Worm (Caenorhabditis elegans) whole organism, young adult: ENCODE results near the gene pitr-6.

Source experiments
- B0261.1 ChIP-seq: sonication (generic microtip); optimal IDR thresholded peaks from 2 replicates; lab custom pipeline; 2016; ENCODE audit warnings: mild to moderate bottlenecking, missing genetic modification characterization, moderate library complexity, missing compliant biosample characterization
- F10E7.11 ChIP-seq: sonication (generic microtip); optimal IDR thresholded peaks from 2 replicates; lab custom pipeline; 2017; ENCODE audit warnings: mild to moderate bottlenecking, missing genetic modification characterization, moderate library complexity, missing compliant biosample characterization
- F33H1.4 ChIP-seq: fragments of 200-800 bp; sonication (Bioruptor generic); IDR thresholded peaks from 2 replicates; pipeline ENCODE4 v1.3.6; 2022; ENCODE audit warnings: missing genetic modification reagents, missing genetic modification characterization, missing compliant biosample characterization
- F37B4.10 ChIP-seq: fragments of 200-800 bp; sonication (Bioruptor generic); IDR thresholded peaks from 2 replicates; pipeline ENCODE4 v1.3.6; 2022; ENCODE audit warnings: missing genetic modification characterization, missing compliant biosample characterization
- F39B2.1 ChIP-seq: fragments of 200-800 bp; sonication (Bioruptor generic); IDR thresholded peaks from 2 replicates; pipeline ENCODE4 v1.3.6; 2022; ENCODE audit warnings: missing genetic modification reagents, missing genetic modification characterization, missing compliant biosample characterization
- F52B5.7 ChIP-seq: sonication (generic microtip); optimal IDR thresholded peaks from 2 replicates; lab custom pipeline; 2016; ENCODE audit warnings: mild to moderate bottlenecking, missing genetic modification characterization, missing compliant biosample characterization
- F55B11.4 ChIP-seq: sonication (generic microtip); optimal IDR thresholded peaks from 2 replicates; lab custom pipeline; 2016; ENCODE audit warnings: missing compliant biosample characterization, missing genetic modification characterization, borderline replicate concordance; ENCODE audit not compliant: insufficient read depth
- T26A5.8 ChIP-seq: sonication (generic microtip); optimal IDR thresholded peaks from 2 replicates; lab custom pipeline; 2016; ENCODE audit warnings: missing genetic modification characterization, missing compliant biosample characterization
- Y53G8AR.9 ChIP-seq: fragments of 200-800 bp; sonication (Bioruptor generic); conservative IDR thresholded peaks from 2 replicates; pipeline ENCODE4 v1.3.6; 2022; ENCODE audit warnings: missing genetic modification reagents, missing genetic modification characterization, missing compliant biosample characterization
- Y67H2A.10 ChIP-seq: fragments of 200-800 bp; sonication (Bioruptor generic); conservative IDR thresholded peaks from 2 replicates; pipeline ENCODE4 v1.3.6; 2022; ENCODE audit warnings: missing genetic modification reagents, missing genetic modification characterization, missing compliant biosample characterization
- Y79H2A.3 ChIP-seq: fragments of 200-800 bp; sonication (Bioruptor generic); conservative IDR thresholded peaks from 2 replicates; pipeline ENCODE4 v1.3.6; 2022; ENCODE audit warnings: missing genetic modification reagents, missing genetic modification characterization, missing compliant biosample characterization
- Y95B8A.8 ChIP-seq: fragments of 200-800 bp; sonication (Bioruptor generic); IDR thresholded peaks from 2 replicates; pipeline ENCODE4 v1.3.6; 2022; ENCODE audit warnings: missing genetic modification reagents, missing genetic modification characterization, missing compliant biosample characterization
- akir-1 ChIP-seq: fragments of 200-800 bp; sonication (Bioruptor generic); optimal IDR thresholded peaks from 2 replicates; lab custom pipeline; 2018; ENCODE audit warnings: mild to moderate bottlenecking, missing genetic modification characterization, moderate library complexity, missing compliant biosample characterization
- athp-1 ChIP-seq: sonication (generic microtip); optimal IDR thresholded peaks from 2 replicates; lab custom pipeline; 2017; ENCODE audit warnings: mild to moderate bottlenecking, missing genetic modification characterization, missing compliant biosample characterization
- attf-3 ChIP-seq: fragments of 200-800 bp; sonication (Bioruptor generic); conservative IDR thresholded peaks from 2 replicates; pipeline ENCODE4 v1.3.6; 2022; ENCODE audit warnings: missing genetic modification reagents, missing genetic modification characterization, missing compliant biosample characterization
- attf-6 ChIP-seq: fragments of 200-800 bp; sonication (Bioruptor generic); IDR thresholded peaks from 2 replicates; pipeline ENCODE4 v1.3.6; 2022; ENCODE audit warnings: missing genetic modification reagents, missing genetic modification characterization, missing compliant biosample characterization
- bed-1 ChIP-seq: fragments of 200-800 bp; sonication (Bioruptor generic); IDR thresholded peaks from 2 replicates; pipeline ENCODE4 v1.3.6; 2022; ENCODE audit warnings: missing genetic modification reagents, missing genetic modification characterization, missing compliant biosample characterization
- bed-2 ChIP-seq: fragments of 200-800 bp; sonication (Bioruptor generic); IDR thresholded peaks from 2 replicates; pipeline ENCODE4 v1.3.6; 2022; ENCODE audit warnings: missing genetic modification reagents, missing genetic modification characterization, missing compliant biosample characterization
- ccch-3 ChIP-seq: fragments of 200-800 bp; sonication (Bioruptor generic); optimal IDR thresholded peaks from 2 replicates; lab custom pipeline; 2018; ENCODE audit warnings: mild to moderate bottlenecking, missing genetic modification characterization, missing compliant biosample characterization
- ceh-100 ChIP-seq: fragments of 200-800 bp; sonication (Bioruptor generic); IDR thresholded peaks from 2 replicates; pipeline ENCODE4 v1.3.6; 2022; ENCODE audit warnings: missing genetic modification reagents, missing genetic modification characterization, missing compliant biosample characterization
- ceh-40 ChIP-seq: fragments of 200-800 bp; sonication (Bioruptor generic); IDR thresholded peaks from 2 replicates; pipeline ENCODE4 v1.3.6; 2022; ENCODE audit warnings: missing genetic modification characterization, missing compliant biosample characterization
- ceh-58 ChIP-seq: fragments of 200-800 bp; sonication (Bioruptor generic); IDR thresholded peaks from 2 replicates; pipeline ENCODE4 v1.3.6; 2022; ENCODE audit warnings: missing genetic modification characterization, missing compliant biosample characterization
- dox-1 ChIP-seq: fragments of 200-800 bp; sonication (Bioruptor generic); IDR thresholded peaks from 2 replicates; pipeline ENCODE4 v1.3.6; 2022; ENCODE audit warnings: missing genetic modification reagents, missing genetic modification characterization, missing compliant biosample characterization
- dpff-1 ChIP-seq: sonication (generic microtip); optimal IDR thresholded peaks from 2 replicates; lab custom pipeline; 2017; ENCODE audit warnings: mild to moderate bottlenecking, missing genetic modification characterization, missing compliant biosample characterization
- egl-44 ChIP-seq: fragments of 200-800 bp; sonication (Bioruptor generic); IDR thresholded peaks from 2 replicates; pipeline ENCODE4 v1.3.6; 2022; ENCODE audit warnings: missing genetic modification reagents, missing genetic modification characterization, missing compliant biosample characterization
- him-1 ChIP-seq: sonication (generic microtip); optimal IDR thresholded peaks from 2 replicates; lab custom pipeline; 2016; ENCODE audit warnings: missing genotype, missing genetic modification reagents, missing genetic modification characterization, missing compliant biosample characterization
- hlh-26 ChIP-seq: fragments of 200-800 bp; sonication (Bioruptor generic); conservative IDR thresholded peaks from 2 replicates; pipeline ENCODE4 v1.3.6; 2022; ENCODE audit warnings: missing genetic modification reagents, missing genetic modification characterization, missing compliant biosample characterization
- let-607 ChIP-seq, 2 experiments: fragments of 200-800 bp in 1 of 2; sonication (Bioruptor generic) in 1 of 2; sonication (generic microtip) in 1 of 2; optimal IDR thresholded peaks; 2 replicates each; lab custom pipeline; 2016 to 2018; ENCODE audit warnings: mild to moderate bottlenecking in 2 of 2, missing compliant biosample characterization in 2 of 2, missing genetic modification characterization in 2 of 2, moderate library complexity in 2 of 2, missing genotype in 1 of 2
- lin-26 ChIP-seq: fragments of 200-800 bp; sonication (Bioruptor generic); IDR thresholded peaks from 2 replicates; pipeline ENCODE4 v1.3.6; 2022; ENCODE audit warnings: missing genetic modification reagents, missing genetic modification characterization, missing compliant biosample characterization
- lin-35 ChIP-seq, 3 experiments: fragments of 150-350 bp in 2 of 3; sonication (generic microtip) in 1 of 3; optimal IDR thresholded peaks; 2 replicates each; lab custom pipeline; 2014 to 2018; ENCODE audit warnings: missing biosample characterization in 3 of 3, missing genetic modification characterization in 3 of 3, missing genetic modification reagents in 3 of 3
- lsl-1 ChIP-seq: fragments of 200-800 bp; sonication (Bioruptor generic); optimal IDR thresholded peaks from 2 replicates; lab custom pipeline; 2018; ENCODE audit warnings: mild to moderate bottlenecking, missing genetic modification characterization, moderate library complexity, missing compliant biosample characterization
- mel-28 ChIP-seq: sonication (generic microtip); optimal IDR thresholded peaks from 2 replicates; lab custom pipeline; 2016; ENCODE audit warnings: borderline replicate concordance, mild to moderate bottlenecking, missing genetic modification characterization, missing compliant biosample characterization
- mes-4 ChIP-seq: sonication (generic microtip); optimal IDR thresholded peaks from 2 replicates; lab custom pipeline; 2016; ENCODE audit warnings: missing genotype, missing genetic modification characterization, missing compliant biosample characterization
- nfya-1 ChIP-seq: sonication (generic microtip); optimal IDR thresholded peaks from 2 replicates; lab custom pipeline; 2017; ENCODE audit warnings: antibody characterized with exemption, missing compliant biosample characterization, missing genetic modification characterization, borderline replicate concordance; ENCODE audit not compliant: insufficient read depth
- nhr-120 ChIP-seq: fragments of 200-800 bp; sonication (Bioruptor generic); IDR thresholded peaks from 2 replicates; pipeline ENCODE4 v1.3.6; 2022; ENCODE audit warnings: missing genetic modification characterization, missing compliant biosample characterization
- nhr-90 ChIP-seq: sonication (generic microtip); optimal IDR thresholded peaks from 2 replicates; lab custom pipeline; 2016; ENCODE audit warnings: missing genotype, mild to moderate bottlenecking, missing genetic modification characterization, missing compliant biosample characterization
- repo-1 ChIP-seq: sonication (generic microtip); optimal IDR thresholded peaks from 2 replicates; lab custom pipeline; 2017; ENCODE audit warnings: mild to moderate bottlenecking, missing genetic modification characterization, missing compliant biosample characterization
- rpc-1 ChIP-seq, 2 experiments: fragments of 150-350 bp in 1 of 2; sonication (generic microtip) in 1 of 2; optimal IDR thresholded peaks; 2 replicates each; lab custom pipeline; 2014 to 2018; ENCODE audit warnings: missing biosample characterization in 1 of 2, missing genetic modification characterization in 1 of 2, missing genetic modification reagents in 1 of 2, missing genotype in 1 of 2
- sea-2 ChIP-seq: fragments of 200-800 bp; sonication (Bioruptor generic); IDR thresholded peaks from 2 replicates; pipeline ENCODE4 v1.3.6; 2022; ENCODE audit warnings: missing genetic modification characterization, missing compliant biosample characterization
- snpc-3.4 ChIP-seq: sonication (generic microtip); optimal IDR thresholded peaks from 2 replicates; lab custom pipeline; 2017; ENCODE audit warnings: missing genetic modification characterization, mild to moderate bottlenecking, missing compliant biosample characterization, antibody characterized with exemption, moderate library complexity, missing genotype, missing genetic modification reagents
- snpc-4 ChIP-seq, 5 experiments: fragments of 150-350 bp in 1 of 5; sonication (generic microtip) in 4 of 5; optimal IDR thresholded peaks; 2 replicates each; lab custom pipeline; 2014 to 2018; ENCODE audit warnings: missing genetic modification characterization in 5 of 5, missing biosample characterization in 3 of 5, antibody characterized with exemption in 2 of 5, mild to moderate bottlenecking in 2 of 5, missing compliant biosample characterization in 2 of 5, missing genotype in 2 of 5, moderate library complexity in 2 of 5, missing genetic modification reagents in 1 of 5
- unc-130 ChIP-seq: sonication (generic microtip); optimal IDR thresholded peaks from 2 replicates; lab custom pipeline; 2016; ENCODE audit warnings: missing genetic modification reagents, missing genetic modification characterization, missing compliant biosample characterization
- xnd-1 ChIP-seq: sonication (generic microtip); optimal IDR thresholded peaks from 2 replicates; lab custom pipeline; 2016; ENCODE audit warnings: missing genotype, missing genetic modification reagents, missing genetic modification characterization, missing compliant biosample characterization
- zim-3 ChIP-seq: sonication (generic microtip); optimal IDR thresholded peaks from 2 replicates; lab custom pipeline; 2017; ENCODE audit warnings: mild to moderate bottlenecking, missing genetic modification characterization, moderate library complexity, missing compliant biosample characterization
- ztf-3 ChIP-seq: fragments of 200-800 bp; sonication (Bioruptor generic); optimal IDR thresholded peaks from 2 replicates; lab custom pipeline; 2018; ENCODE audit warnings: mild to moderate bottlenecking, missing genetic modification characterization, missing compliant biosample characterization
- ztf-6 ChIP-seq: fragments of 200-800 bp; sonication (Bioruptor generic); IDR thresholded peaks from 2 replicates; pipeline ENCODE4 v1.3.6; 2022; ENCODE audit warnings: missing genetic modification reagents, missing genetic modification characterization, missing compliant biosample characterization

Gene pitr-6

DNA sequence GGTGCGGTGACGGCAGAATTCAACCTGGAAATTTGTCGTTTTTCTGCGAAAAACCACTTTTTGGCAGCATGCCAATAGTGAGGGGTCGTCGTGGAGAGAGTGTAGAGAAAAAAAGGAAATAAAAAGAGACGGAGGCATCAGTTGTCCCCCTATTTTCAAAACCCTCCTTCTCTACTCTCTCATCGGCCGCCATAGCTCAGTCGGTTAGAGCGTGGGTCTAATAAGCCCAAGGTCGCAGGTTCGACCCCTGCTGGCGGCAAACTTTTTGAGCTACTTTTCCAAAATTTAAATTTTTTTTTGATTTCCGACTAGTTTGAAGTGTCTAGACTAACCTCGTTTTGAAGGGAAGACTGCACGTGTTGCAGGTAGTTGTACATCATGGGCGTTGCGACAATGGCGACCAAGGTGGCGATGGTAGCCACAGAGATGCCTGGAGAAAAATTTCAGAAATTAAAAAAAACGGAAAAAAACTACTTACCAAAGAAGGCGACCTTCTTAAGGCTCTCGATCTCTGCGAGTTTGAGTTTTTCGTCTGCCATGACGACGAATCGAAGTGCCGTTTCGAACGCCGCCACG, 49.5 kb downstream of the pitr-6 start, which contains the start of gene col-85 (continued):
- TF ChIP-seq dox-1 (GFP tag; lab: Robert Waterston, UW) (peak; percentile 95), hlh-26 (GFP tag; lab: Robert Waterston, UW) (no peak), F37B4.10 (GFP tag; lab: Robert Waterston, UW) (0 out of 2 replicates have a peak, but pooled peaks have one; percentile 86), athp-1 (peak; percentile 60), nhr-120 (GFP tag; lab: Robert Waterston, UW) (0 out of 2 replicates have a peak, but pooled peaks have one; percentile 28), ztf-6 (peak; percentile 81), lin-26 (GFP tag; lab: Robert Waterston, UW) (peak; percentile 98), ccch-3 (GFP tag; lab: Kevin White, UChicago) (peak; percentile 30), ceh-40 (peak; percentile 82), akir-1 (GFP tag; lab: Kevin White, UChicago) (no peak), nfya-1 (tag; lab: Kevin White, UChicago) (no peak), B0261.1 (peak; percentile 99), nhr-90 (tag; lab: Kevin White, UChicago) (peak; percentile 94), unc-130 (GFP tag; lab: Kevin White, UChicago) (peak; percentile 62), F52B5.7 (tag; lab: Kevin White, UChicago) (peak; percentile 63), him-1 (tag; lab: Kevin White, UChicago) (peak; percentile 89), egl-44 (GFP tag; lab: Robert Waterston, UW) (peak; percentile 89), mel-28 (tag; lab: Kevin White, UChicago) (peak; percentile 3), Y79H2A.3 (no peak), xnd-1 (tag; lab: Kevin White, UChicago) (no peak), Y67H2A.10 (no peak), sea-2 (GFP tag; lab: Robert Waterston, UW) (no peak), bed-1 (GFP tag; lab: Robert Waterston, UW) (0 out of 2 replicates have a peak, but pooled peaks have one; percentile 77), attf-3 (GFP tag; lab: Robert Waterston, UW) (peak; percentile 77), repo-1 (tag; lab: Kevin White, UChicago) (peak; percentile 50), F10E7.11 (tag; lab: Kevin White, UChicago) (peak; percentile 78), snpc-4 (GFP tag; optimal IDR thresholded peaks at IDR 0.05; lab: Kevin White, UChicago) (peak; percentile 91), snpc-4 (tag; optimal IDR thresholded peaks at IDR 0.05; lab: Kevin White, UChicago) (peak; percentile 92 to 97 (median 95)), lin-35 (GFP tag; optimal IDR thresholded peaks at IDR 0.05; lab: Kevin White, UChicago) (peak in 1 of 3 experiments; percentile 78), Y95B8A.8 (0 out of 2 replicates have a peak, but pooled peaks have one; percentile 65), let-607 (tag; optimal IDR thresholded peaks at IDR 0.05; lab: Kevin White, UChicago) (peak; percentile 3 to 56), T26A5.8 (tag; lab: Kevin White, UChicago) (peak; percentile 49), F55B11.4 (tag; lab: Kevin White, UChicago) (no peak), ztf-3 (peak; percentile 55), ceh-100 (GFP tag; lab: Robert Waterston, UW) (peak; percentile 78), lsl-1 (GFP tag; lab: Kevin White, UChicago) (peak; percentile 53), F39B2.1 (no peak), rpc-1 (optimal IDR thresholded peaks at IDR 0.05; lab: Kevin White, UChicago) (peak; percentile 97), rpc-1 (tag; optimal IDR thresholded peaks at IDR 0.05; lab: Kevin White, UChicago) (peak; percentile 93), bed-2 (GFP tag; lab: Robert Waterston, UW) (no peak), mes-4 (peak; percentile 45), ceh-58 (peak; percentile 93), F33H1.4 (peak; percentile 53), zim-3 (tag; lab: Kevin White, UChicago) (peak; percentile 79), snpc-3.4 (peak; percentile 92), Y53G8AR.9 (GFP tag; lab: Robert Waterston, UW) (peak; percentile 79), attf-6 (GFP tag; lab: Robert Waterston, UW) (peak; percentile 56; the same call in 1 of the 2 replicates), dpff-1 (tag; lab: Kevin White, UChicago) (no peak)
